Fruit fly (Drosophila melanogaster) whole organism, adult: ENCODE measurements around the gene ctrip.

Source experiments
- Crg-1 ChIP-seq: fragments of 200-800 bp; sonication (Bioruptor generic); optimal IDR thresholded peaks from 2 replicates; lab custom pipeline; 2016; ENCODE audit warnings: missing biosample characterization, missing genetic modification characterization
- bab1 ChIP-seq: fragments of 200-800 bp; sonication (Bioruptor generic); optimal IDR thresholded peaks from 3 replicates; lab custom pipeline; 2019; ENCODE audit warnings: missing biosample characterization, mild to moderate bottlenecking, missing genetic modification characterization, moderate library complexity
- cic ChIP-seq: fragments of 200-800 bp; sonication (Bioruptor generic); optimal IDR thresholded peaks from 2 replicates; lab custom pipeline; 2017; ENCODE audit warnings: missing biosample characterization, mild to moderate bottlenecking, missing genetic modification characterization, moderate library complexity
- ovo ChIP-seq: fragments of 200-800 bp; sonication (Bioruptor generic); optimal IDR thresholded peaks from 2 replicates; lab custom pipeline; 2016; ENCODE audit warnings: missing biosample characterization, missing genetic modification characterization
- toe ChIP-seq: fragments of 200-800 bp; sonication (Bioruptor generic); optimal IDR thresholded peaks from 2 replicates; lab custom pipeline; 2016; ENCODE audit warnings: missing biosample characterization, missing genetic modification characterization

DNA sequence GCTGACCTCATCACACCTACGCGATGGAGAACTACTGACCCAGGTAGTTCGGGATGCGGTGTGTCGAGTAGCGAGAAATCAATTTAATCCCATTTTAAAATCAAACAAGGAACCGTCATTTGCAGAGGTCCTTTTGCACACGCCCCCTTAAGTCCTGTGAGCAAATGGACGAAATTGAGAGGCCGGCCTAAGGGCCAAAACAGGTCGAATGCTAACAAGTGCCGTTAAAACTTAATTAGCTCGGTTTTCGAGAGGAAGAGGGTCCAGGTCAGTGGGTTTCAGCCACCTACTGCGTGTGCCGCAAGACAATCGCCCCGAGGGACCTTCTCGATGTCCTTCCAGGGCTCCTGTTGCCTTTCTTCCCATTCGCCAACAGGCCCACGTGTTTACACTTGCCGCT is 34.3 kb upstream of the ctrip start:
- TF ChIP-seq ovo (GFP tag; lab: Kevin White, UChicago) (no peak), Crg-1 (no peak), toe (GFP tag; lab: Kevin White, UChicago) (no peak), cic (GFP tag; lab: Kevin White, UChicago) (no peak), bab1 (GFP tag; lab: Kevin White, UChicago) (no peak)
